Worm (Caenorhabditis elegans): ENCODE data around the gene cpg-7.

cpg-7 gene

DNA sequence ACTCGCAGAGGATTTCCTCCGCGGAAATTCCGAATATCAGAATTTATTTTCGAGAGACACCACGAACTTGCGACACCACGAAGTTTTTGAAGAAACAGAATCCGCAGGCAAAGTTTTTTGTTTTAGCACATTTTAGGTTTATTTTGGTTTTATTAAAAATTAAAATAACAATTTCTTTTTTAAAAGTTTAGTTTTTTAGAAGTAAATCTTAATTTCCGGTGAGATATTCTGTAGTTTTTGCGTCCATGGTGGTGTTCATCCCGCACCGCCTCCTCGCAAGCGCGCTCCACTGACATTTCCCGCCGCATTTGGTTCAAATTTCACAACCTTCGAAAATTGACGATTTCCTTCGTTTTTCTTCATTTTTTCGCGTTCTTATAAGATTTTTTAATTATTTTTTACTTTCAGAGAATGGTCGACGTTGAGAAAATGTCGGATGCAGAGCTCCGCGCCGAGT lies 46.0 kb downstream of the cpg-7 start, which contains the start of gene lem-2 (continued):
- TF ChIP-seq ceh-44 (GFP tag; IDR thresholded peaks at IDR 0.05): no peak
- TF ChIP-seq mes-2 (tag; optimal IDR thresholded peaks at IDR 0.05; ENCODE audit: poor library complexity, severe bottlenecking): peak; percentile 87
- no peak for TF ChIP-seq dmd-8 (GFP tag; IDR thresholded peaks at IDR 0.05)
- no peak for TF ChIP-seq saeg-2 (GFP tag; IDR thresholded peaks at IDR 0.05)
- no peak for TF ChIP-seq fkh-10 (GFP tag; optimal IDR thresholded peaks at IDR 0.05)
- no peak for TF ChIP-seq snpc-4 (tag; optimal IDR thresholded peaks at IDR 0.05)
- TF ChIP-seq nhr-28 (tag; optimal IDR thresholded peaks at IDR 0.05): peak; percentile 45
- no peak for TF ChIP-seq daf-8 (GFP tag; IDR thresholded peaks at IDR 0.05)
- no peak for TF ChIP-seq daf-16 (GFP tag; optimal IDR thresholded peaks at IDR 0.05)
- no peak for TF ChIP-seq daf-16 (tag; optimal IDR thresholded peaks at IDR 0.05)
- TF ChIP-seq Y75B8A.6 (GFP tag; IDR thresholded peaks at IDR 0.05): no peak
- no peak for TF ChIP-seq daf-12 (tag; optimal IDR thresholded peaks at IDR 0.05)
- no peak for TF ChIP-seq ceh-62 (tag; optimal IDR thresholded peaks at IDR 0.05)
- TF ChIP-seq cey-2 (tag; optimal IDR thresholded peaks at IDR 0.05; ENCODE audit: borderline replicate concordance, insufficient read depth): no peak
- peak; percentile 96 for TF ChIP-seq lin-38 (GFP tag; IDR thresholded peaks at IDR 0.05)
- no peak for TF ChIP-seq zfp-3 (GFP tag; conservative IDR thresholded peaks at IDR 0.05)
- peak in 1 of 2 experiments; percentile 59 for TF ChIP-seq unc-62 (GFP tag; optimal IDR thresholded peaks at IDR 0.05 in 1 of 2)
- TF ChIP-seq unc-62 (tag; optimal IDR thresholded peaks at IDR 0.05): no peak
- TF ChIP-seq lin-1 (GFP tag; IDR thresholded peaks at IDR 0.05): no peak
- TF ChIP-seq ctbp-1 (GFP tag; IDR thresholded peaks at IDR 0.05): 0 out of 2 replicates have a peak, but pooled peaks have one; percentile 36
- TF ChIP-seq lin-13 (GFP tag; optimal IDR thresholded peaks at IDR 0.05): no peak
- TF ChIP-seq dmd-6 (GFP tag; IDR thresholded peaks at IDR 0.05): peak; percentile 39; the same call in 1 of the 2 replicates
- TF ChIP-seq hif-1 (tag; optimal IDR thresholded peaks at IDR 0.05): peak in 1 of 2 experiments; percentile 92
- TF ChIP-seq daf-19 (GFP tag; conservative IDR thresholded peaks at IDR 0.05): no peak
- TF ChIP-seq T26A8.4 (GFP tag; IDR thresholded peaks at IDR 0.05): no peak
- peak; percentile 30 for TF ChIP-seq nhr-11 (tag; optimal IDR thresholded peaks at IDR 0.05)
- TF ChIP-seq hlh-30 (tag; optimal IDR thresholded peaks at IDR 0.05; ENCODE audit: insufficient read depth): peak; percentile 47
- TF ChIP-seq F37D6.2 (tag; optimal IDR thresholded peaks at IDR 0.05): peak; percentile 37
- no peak for TF ChIP-seq pqm-1 (tag; optimal IDR thresholded peaks at IDR 0.05)
- TF ChIP-seq skn-1 (tag; optimal IDR thresholded peaks at IDR 0.05): no peak
- TF ChIP-seq ceh-82 (tag; optimal IDR thresholded peaks at IDR 0.05): no peak
- TF ChIP-seq mdl-1 (tag; optimal IDR thresholded peaks at IDR 0.05): peak in 1 of 2 experiments; percentile 18
- TF ChIP-seq tra-1 (GFP tag; IDR thresholded peaks at IDR 0.05): peak; percentile 38; the same call in 1 of the 2 replicates
- no peak for TF ChIP-seq nhr-102 (tag; optimal IDR thresholded peaks at IDR 0.05)
- peak; percentile 36 for TF ChIP-seq hlh-11 (tag; optimal IDR thresholded peaks at IDR 0.05)
- TF ChIP-seq nhr-237 (tag; optimal IDR thresholded peaks at IDR 0.05): no peak
- peak; percentile 89 for TF ChIP-seq dpl-1 (GFP tag; optimal IDR thresholded peaks at IDR 0.05)
- TF ChIP-seq lir-3 (tag; optimal IDR thresholded peaks at IDR 0.05): no peak
- no peak for TF ChIP-seq lin-15B (tag; optimal IDR thresholded peaks at IDR 0.05)
- peak; percentile 69; the same call in 1 of the 2 replicates for TF ChIP-seq nhr-42 (GFP tag; IDR thresholded peaks at IDR 0.05)
- TF ChIP-seq zip-2 (tag; optimal IDR thresholded peaks at IDR 0.05): no peak
- TF ChIP-seq set-16 (GFP tag; IDR thresholded peaks at IDR 0.05): no peak
- TF ChIP-seq gei-8 (GFP tag; optimal IDR thresholded peaks at IDR 0.05): no peak
- no peak for TF ChIP-seq nhr-48 (tag; optimal IDR thresholded peaks at IDR 0.05)
- TF ChIP-seq madf-9 (GFP tag; conservative IDR thresholded peaks at IDR 0.05): 0 out of 2 replicates have a peak, but pooled peaks have one; percentile 34
- TF ChIP-seq php-3 (GFP tag; IDR thresholded peaks at IDR 0.05): no peak
- no peak for TF ChIP-seq mxl-2 (GFP tag; conservative IDR thresholded peaks at IDR 0.05)
- peak; percentile 73 for TF ChIP-seq rbr-2 (tag; optimal IDR thresholded peaks at IDR 0.05)
- TF ChIP-seq jun-1 (tag; optimal IDR thresholded peaks at IDR 0.05): no peak
- no peak for TF ChIP-seq nhr-76 (tag; optimal IDR thresholded peaks at IDR 0.05)
- TF ChIP-seq egl-43 (GFP tag; IDR thresholded peaks at IDR 0.05): no peak
- TF ChIP-seq ztf-7 (tag; optimal IDR thresholded peaks at IDR 0.05): no peak

Data from whole organism, L4 larva.